Fruit fly (Drosophila melanogaster): ENCODE results near the gene ncd.

dm6 chr3R:29767236-29767635 lies 39.7 kb downstream of the ncd start:
- TF ChIP-seq ttk (optimal IDR thresholded peaks at IDR 0.05) (no peak), Myc (optimal IDR thresholded peaks at IDR 0.05) (no peak), psq (optimal IDR thresholded peaks at IDR 0.05) (no peak)

All from Kc167 (cell line).